Worm (Caenorhabditis elegans): ENCODE measurements around the gene Y71H2AM.11.

- TF ChIP-seq nhr-11 (tag; optimal IDR thresholded peaks at IDR 0.05) (no peak), unc-62 (GFP tag; optimal IDR thresholded peaks at IDR 0.05) (no peak), hlh-4 (tag; optimal IDR thresholded peaks at IDR 0.05) (no peak), zag-1 (tag; optimal IDR thresholded peaks at IDR 0.05) (no peak), efl-1 (optimal IDR thresholded peaks at IDR 0.05) (no peak), efl-1 (GFP tag; optimal IDR thresholded peaks at IDR 0.05 in 1 of 2) (no peak), isw-1 (GFP tag; IDR thresholded peaks at IDR 0.05) (no peak), sox-4 (tag; optimal IDR thresholded peaks at IDR 0.05) (no peak)
These were observed 8.4 kb downstream of the Y71H2AM.11 start, which contains the start of gene tmem-132 for ce11 chrIII:2716514-2716913.
